Fruit fly (Drosophila melanogaster): ENCODE results near the gene cv.

DNA sequence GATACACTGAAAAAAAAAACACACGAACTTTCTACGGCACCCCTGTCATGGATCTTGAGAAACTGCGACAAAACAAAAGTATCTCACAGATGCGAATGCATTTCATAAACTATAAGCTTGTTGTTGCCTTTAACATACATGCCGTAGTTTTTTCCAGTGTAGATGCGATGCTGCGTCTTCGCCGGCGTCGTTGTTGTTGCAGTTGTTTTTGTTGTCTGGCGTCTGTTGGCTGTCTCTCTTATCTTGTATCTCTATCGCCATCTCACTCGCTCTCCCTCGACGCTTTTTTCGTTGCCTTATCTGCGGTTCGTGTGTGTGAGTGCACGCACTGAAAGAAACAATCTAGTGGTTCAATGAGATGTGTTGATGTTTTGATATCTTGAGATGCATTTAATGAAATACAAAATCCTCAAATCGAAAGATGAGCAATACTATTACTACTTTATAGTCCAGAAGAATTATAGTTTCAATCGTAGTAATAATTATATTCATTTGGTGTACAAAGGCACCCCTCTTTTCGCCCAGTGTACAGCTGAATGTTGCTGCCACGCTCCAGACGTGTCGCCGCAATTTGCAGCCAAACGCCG, 6.7 kb downstream of the cv start:
- TF ChIP-seq CG8159 (tag; optimal IDR thresholded peaks at IDR 0.05) (peak; percentile 94), rn (GFP tag; IDR thresholded peaks at IDR 0.05) (peak; percentile 94), CG8301 (tag; optimal IDR thresholded peaks at IDR 0.05) (peak; percentile 92), Ets98B (GFP tag; IDR thresholded peaks at IDR 0.05) (peak; percentile 97), CG9948 (tag; optimal IDR thresholded peaks at IDR 0.05) (peak; percentile 86), Pif1A (GFP tag; optimal IDR thresholded peaks at IDR 0.05) (peak; percentile 98), CG10348 (GFP tag; IDR thresholded peaks at IDR 0.05) (peak; percentile 79), CG34367 (tag; optimal IDR thresholded peaks at IDR 0.05) (peak; percentile 92), CG17806 (tag; optimal IDR thresholded peaks at IDR 0.05) (peak; percentile 92), D1 (tag; optimal IDR thresholded peaks at IDR 0.05) (peak; percentile 27), EcR (GFP tag; optimal IDR thresholded peaks at IDR 0.05) (no peak), CG13204 (GFP tag; optimal IDR thresholded peaks at IDR 0.05) (peak; percentile 95), CG32121 (GFP tag; IDR thresholded peaks at IDR 0.05) (peak; percentile 92)
